Worm (Caenorhabditis elegans) whole organism, young adult: ENCODE results near the gene unc-70.

Experiments used
- K12H6.12 ChIP-seq: fragments of 200-800 bp; sonication (Bioruptor generic); optimal IDR thresholded peaks from 2 replicates; lab custom pipeline; 2018; ENCODE audit warnings: mild to moderate bottlenecking, missing genetic modification characterization, missing compliant biosample characterization
- akir-1 ChIP-seq: fragments of 200-800 bp; sonication (Bioruptor generic); optimal IDR thresholded peaks from 2 replicates; lab custom pipeline; 2018; ENCODE audit warnings: mild to moderate bottlenecking, missing genetic modification characterization, moderate library complexity, missing compliant biosample characterization
- attf-6 ChIP-seq: fragments of 200-800 bp; sonication (Bioruptor generic); IDR thresholded peaks from 2 replicates; pipeline ENCODE4 v1.3.6; 2022; ENCODE audit warnings: missing genetic modification reagents, missing genetic modification characterization, missing compliant biosample characterization
- bed-2 ChIP-seq: fragments of 200-800 bp; sonication (Bioruptor generic); IDR thresholded peaks from 2 replicates; pipeline ENCODE4 v1.3.6; 2022; ENCODE audit warnings: missing genetic modification reagents, missing genetic modification characterization, missing compliant biosample characterization
- ccch-3 ChIP-seq: fragments of 200-800 bp; sonication (Bioruptor generic); optimal IDR thresholded peaks from 2 replicates; lab custom pipeline; 2018; ENCODE audit warnings: mild to moderate bottlenecking, missing genetic modification characterization, missing compliant biosample characterization
- madf-6 ChIP-seq: fragments of 200-800 bp; sonication (Bioruptor generic); IDR thresholded peaks from 2 replicates; pipeline ENCODE4 v1.3.6; 2022; ENCODE audit warnings: missing genetic modification reagents, missing genetic modification characterization, missing compliant biosample characterization
- snpc-4 ChIP-seq, 5 experiments: fragments of 150-350 bp in 1 of 5; sonication (generic microtip) in 4 of 5; optimal IDR thresholded peaks; 2 replicates each; lab custom pipeline; 2014 to 2018; ENCODE audit warnings: missing genetic modification characterization in 5 of 5, missing biosample characterization in 3 of 5, antibody characterized with exemption in 2 of 5, mild to moderate bottlenecking in 2 of 5, missing compliant biosample characterization in 2 of 5, missing genotype in 2 of 5, moderate library complexity in 2 of 5, missing genetic modification reagents in 1 of 5

ce11 chrV:6870004-6870403 is 11.1 kb upstream of the unc-70 start, which contains the start of gene frpr-18:
- TF ChIP-seq madf-6 (GFP tag; lab: Robert Waterston, UW) (no peak), snpc-4 (GFP tag; optimal IDR thresholded peaks at IDR 0.05; lab: Kevin White, UChicago) (no peak), snpc-4 (tag; optimal IDR thresholded peaks at IDR 0.05; lab: Kevin White, UChicago) (no peak), ccch-3 (GFP tag; lab: Kevin White, UChicago) (no peak), akir-1 (GFP tag; lab: Kevin White, UChicago) (no peak), K12H6.12 (tag; lab: Kevin White, UChicago) (no peak), attf-6 (GFP tag; lab: Robert Waterston, UW) (no peak), bed-2 (GFP tag; lab: Robert Waterston, UW) (no peak)
